Worm (Caenorhabditis elegans) whole organism, L4/young adult: ENCODE measurements around the gene K09F6.9.

Source experiments
- W03F9.2 ChIP-seq: fragments of 150-350 bp; optimal IDR thresholded peaks from 2 replicates; lab custom pipeline; 2014; ENCODE audit warnings: missing biosample characterization, missing genetic modification characterization
- dao-5 ChIP-seq: sonication (generic microtip); optimal IDR thresholded peaks from 2 replicates; lab custom pipeline; 2016; ENCODE audit warnings: missing genotype, missing genetic modification characterization, moderate library complexity, missing compliant biosample characterization
- him-1 ChIP-seq: sonication (generic microtip); optimal IDR thresholded peaks from 2 replicates; lab custom pipeline; 2016; ENCODE audit warnings: missing genotype, missing genetic modification reagents, missing genetic modification characterization, missing compliant biosample characterization

- no peak for TF ChIP-seq W03F9.2 (tag; lab: Kevin White, UChicago)
- no peak for TF ChIP-seq him-1 (tag; lab: Kevin White, UChicago)
- no peak for TF ChIP-seq dao-5 (tag; lab: Kevin White, UChicago)
These were observed 2.7 kb downstream of the K09F6.9 start, which contains the start of gene K09F6.11 for ce11 chrII:2279839-2280238.
